Worm (Caenorhabditis elegans) whole organism, L1 larva: ENCODE measurements around the gene pkc-3.

Experiments used
- C04F5.9 ChIP-seq: sonication (generic microtip); optimal IDR thresholded peaks from 2 replicates; lab custom pipeline; 2016; ENCODE audit warnings: missing genetic modification characterization, missing compliant biosample characterization
- Y116A8C.19 ChIP-seq: sonication (generic microtip); optimal IDR thresholded peaks from 2 replicates; lab custom pipeline; 2016; ENCODE audit warnings: missing compliant biosample characterization, missing genetic modification characterization, borderline replicate concordance
- aha-1 ChIP-seq: fragments of 150-350 bp; optimal IDR thresholded peaks from 2 replicates; lab custom pipeline; 2014; ENCODE audit warnings: missing biosample characterization, missing genetic modification characterization
- alr-1 ChIP-seq: fragments of 200-800 bp; sonication (Bioruptor generic); optimal IDR thresholded peaks from 2 replicates; lab custom pipeline; 2018; ENCODE audit warnings: borderline replicate concordance, mild to moderate bottlenecking, missing genetic modification characterization, missing compliant biosample characterization
- aly-2 ChIP-seq: fragments of 150-350 bp; optimal IDR thresholded peaks from 2 replicates; lab custom pipeline; 2014; ENCODE audit warnings: missing biosample characterization, missing genetic modification characterization
- blmp-1 ChIP-seq: fragments of 150-350 bp; optimal IDR thresholded peaks from 2 replicates; lab custom pipeline; 2014; ENCODE audit warnings: missing biosample characterization, missing genetic modification characterization
- ceh-63 ChIP-seq: fragments of 200-800 bp; sonication (Bioruptor generic); optimal IDR thresholded peaks from 2 replicates; lab custom pipeline; 2018; ENCODE audit warnings: mild to moderate bottlenecking, missing genetic modification characterization, missing compliant biosample characterization
- ceh-8 ChIP-seq: fragments of 200-800 bp; sonication (Bioruptor generic); optimal IDR thresholded peaks from 2 replicates; lab custom pipeline; 2018; ENCODE audit warnings: mild to moderate bottlenecking, missing genetic modification characterization, moderate library complexity, missing compliant biosample characterization
- ceh-82 ChIP-seq, 3 experiments: fragments of 150-350 bp in 1 of 3; sonication (generic microtip) in 2 of 3; optimal IDR thresholded peaks; 2 replicates each; lab custom pipeline; 2014 to 2017; ENCODE audit warnings: missing biosample characterization in 3 of 3, missing genetic modification characterization in 3 of 3
- ces-1 ChIP-seq: fragments of 150-350 bp; optimal IDR thresholded peaks from 2 replicates; lab custom pipeline; 2014; ENCODE audit warnings: missing biosample characterization, missing genetic modification reagents, missing genetic modification characterization
- dpl-1 ChIP-seq, 3 experiments: fragments of 150-350 bp in 2 of 3; sonication (generic microtip) in 1 of 3; optimal IDR thresholded peaks; 2 replicates each; lab custom pipeline; 2014 to 2017; ENCODE audit warnings: missing biosample characterization in 3 of 3, missing genetic modification characterization in 3 of 3, missing genetic modification reagents in 3 of 3
- egl-13 ChIP-seq: sonication (generic microtip); optimal IDR thresholded peaks from 2 replicates; lab custom pipeline; 2016; ENCODE audit warnings: missing genotype, missing genetic modification reagents, missing genetic modification characterization, missing compliant biosample characterization
- elt-2 ChIP-seq: sonication (generic microtip); optimal IDR thresholded peaks from 2 replicates; lab custom pipeline; 2016; ENCODE audit warnings: missing genetic modification characterization, mild to moderate bottlenecking, inconsistent platforms, missing compliant biosample characterization, missing genetic modification reagents
- elt-3 ChIP-seq, 6 experiments: fragments of 150-350 bp in 1 of 6; sonication (generic microtip); optimal IDR thresholded peaks; 2 replicates each; lab custom pipeline; 2017 to 2018; ENCODE audit warnings: missing biosample characterization in 6 of 6, missing genetic modification characterization in 6 of 6, inconsistent platforms in 1 of 6
- ets-5 ChIP-seq: fragments of 200-800 bp; sonication (Bioruptor generic); IDR thresholded peaks from 2 replicates; pipeline ENCODE4 v1.3.6; 2022; ENCODE audit warnings: missing genetic modification characterization, missing compliant biosample characterization
- fkh-10 ChIP-seq: sonication (generic microtip); optimal IDR thresholded peaks from 2 replicates; lab custom pipeline; 2017; ENCODE audit warnings: missing biosample characterization, missing genetic modification reagents, missing genetic modification characterization
- fkh-4 ChIP-seq: sonication (generic microtip); optimal IDR thresholded peaks from 2 replicates; lab custom pipeline; 2016; ENCODE audit warnings: missing compliant biosample characterization, missing genetic modification characterization, borderline replicate concordance
- fkh-8 ChIP-seq: sonication (generic microtip); optimal IDR thresholded peaks from 2 replicates; lab custom pipeline; 2016; ENCODE audit warnings: mild to moderate bottlenecking, missing genetic modification characterization, missing compliant biosample characterization
- fos-1 ChIP-seq: fragments of 150-350 bp; optimal IDR thresholded peaks from 2 replicates; lab custom pipeline; 2014; ENCODE audit warnings: missing biosample characterization, missing genetic modification characterization
- hlh-17 ChIP-seq: fragments of 200-800 bp; sonication (Bioruptor generic); optimal IDR thresholded peaks from 2 replicates; lab custom pipeline; 2018; ENCODE audit warnings: missing genetic modification characterization, mild to moderate bottlenecking, missing compliant biosample characterization, moderate library complexity, borderline replicate concordance
- isw-1 ChIP-seq: fragments of 200-800 bp; sonication (Bioruptor generic); IDR thresholded peaks from 2 replicates; pipeline ENCODE4 v1.3.6; 2022; ENCODE audit warnings: missing genetic modification characterization, missing compliant biosample characterization
- jun-1 ChIP-seq: fragments of 150-350 bp; optimal IDR thresholded peaks from 2 replicates; lab custom pipeline; 2014; ENCODE audit warnings: missing biosample characterization, missing genetic modification reagents, missing genetic modification characterization
- lin-39 ChIP-seq: fragments of 150-350 bp; optimal IDR thresholded peaks from 2 replicates; lab custom pipeline; 2014; ENCODE audit warnings: missing biosample characterization, missing genetic modification reagents, missing genetic modification characterization
- mef-2 ChIP-seq: fragments of 150-350 bp; optimal IDR thresholded peaks from 2 replicates; lab custom pipeline; 2014; ENCODE audit warnings: missing biosample characterization, missing genetic modification characterization
- mep-1 ChIP-seq: fragments of 150-350 bp; optimal IDR thresholded peaks from 2 replicates; lab custom pipeline; 2014; ENCODE audit warnings: missing biosample characterization, missing genetic modification characterization
- nhr-11 ChIP-seq: fragments of 150-350 bp; optimal IDR thresholded peaks from 2 replicates; lab custom pipeline; 2014; ENCODE audit warnings: missing biosample characterization, missing genetic modification characterization
- nhr-19 ChIP-seq: fragments of 200-800 bp; sonication (Bioruptor generic); conservative IDR thresholded peaks from 2 replicates; pipeline ENCODE4 v1.3.6; 2022; ENCODE audit warnings: missing genetic modification characterization, missing compliant biosample characterization
- nhr-20 ChIP-seq: sonication (generic microtip); optimal IDR thresholded peaks from 2 replicates; lab custom pipeline; 2016; ENCODE audit warnings: mild to moderate bottlenecking, missing genetic modification characterization, missing compliant biosample characterization
- nhr-237 ChIP-seq: fragments of 150-350 bp; optimal IDR thresholded peaks from 2 replicates; lab custom pipeline; 2014; ENCODE audit warnings: missing biosample characterization, missing genetic modification characterization
- nhr-28 ChIP-seq: fragments of 150-350 bp; optimal IDR thresholded peaks from 2 replicates; lab custom pipeline; 2014; ENCODE audit warnings: missing biosample characterization, missing genetic modification characterization
- nhr-47 ChIP-seq: sonication (generic microtip); optimal IDR thresholded peaks from 2 replicates; lab custom pipeline; 2016; ENCODE audit warnings: mild to moderate bottlenecking, missing genetic modification characterization, moderate library complexity, missing compliant biosample characterization
- nhr-76 ChIP-seq: sonication (generic microtip); optimal IDR thresholded peaks from 2 replicates; lab custom pipeline; 2017; ENCODE audit warnings: missing biosample characterization, missing genetic modification characterization
- nhr-77 ChIP-seq: fragments of 150-350 bp; optimal IDR thresholded peaks from 2 replicates; lab custom pipeline; 2014; ENCODE audit warnings: missing biosample characterization, missing genetic modification characterization
- nhr-84 ChIP-seq: sonication (generic microtip); optimal IDR thresholded peaks from 2 replicates; lab custom pipeline; 2017; ENCODE audit warnings: missing biosample characterization, missing genetic modification characterization
- nhr-85 ChIP-seq: sonication (generic microtip); peaks from one replicate; lab custom pipeline; 2016; ENCODE audit warnings: missing genetic modification characterization, inconsistent platforms, missing compliant biosample characterization
- pag-3 ChIP-seq: sonication (generic microtip); optimal IDR thresholded peaks from 2 replicates; lab custom pipeline; 2017; ENCODE audit warnings: missing genetic modification characterization, mild to moderate bottlenecking, missing compliant biosample characterization, antibody characterized with exemption, borderline replicate concordance; ENCODE audit not compliant: insufficient read depth
- pax-3 ChIP-seq: fragments of 200-800 bp; sonication (Bioruptor generic); optimal IDR thresholded peaks from 2 replicates; lab custom pipeline; 2018; ENCODE audit warnings: mild to moderate bottlenecking, missing genetic modification characterization, moderate library complexity, missing compliant biosample characterization
- pqm-1 ChIP-seq: sonication (generic microtip); optimal IDR thresholded peaks from 3 replicates; lab custom pipeline; 2017; ENCODE audit warnings: missing biosample characterization, missing genetic modification characterization
- skn-1 ChIP-seq: fragments of 150-350 bp; optimal IDR thresholded peaks from 2 replicates; lab custom pipeline; 2014; ENCODE audit warnings: missing biosample characterization, missing genetic modification characterization
- snu-23 ChIP-seq: sonication (generic microtip); optimal IDR thresholded peaks from 2 replicates; lab custom pipeline; 2016; ENCODE audit warnings: missing genetic modification characterization, missing compliant biosample characterization
- sox-4 ChIP-seq: sonication (generic microtip); optimal IDR thresholded peaks from 2 replicates; lab custom pipeline; 2016; ENCODE audit warnings: missing genetic modification characterization, missing compliant biosample characterization
- sptf-1 ChIP-seq: fragments of 150-350 bp; optimal IDR thresholded peaks from 2 replicates; lab custom pipeline; 2014; ENCODE audit warnings: missing biosample characterization, missing genetic modification characterization
- sup-37 ChIP-seq: fragments of 200-800 bp; sonication (Bioruptor generic); optimal IDR thresholded peaks from 2 replicates; lab custom pipeline; 2018; ENCODE audit warnings: mild to moderate bottlenecking, missing genetic modification characterization, missing compliant biosample characterization
- tbx-2 ChIP-seq: sonication (generic microtip); optimal IDR thresholded peaks from 2 replicates; lab custom pipeline; 2016; ENCODE audit warnings: missing genetic modification characterization, missing compliant biosample characterization
- unc-130 ChIP-seq: fragments of 150-350 bp; optimal IDR thresholded peaks from 2 replicates; lab custom pipeline; 2017; ENCODE audit warnings: missing biosample characterization, missing genetic modification characterization, inconsistent platforms
- unc-30 ChIP-seq: sonication (generic microtip); optimal IDR thresholded peaks from 2 replicates; lab custom pipeline; 2017; ENCODE audit warnings: missing biosample characterization, missing genetic modification characterization
- unc-62 ChIP-seq: fragments of 150-350 bp; optimal IDR thresholded peaks from 2 replicates; lab custom pipeline; 2014; ENCODE audit warnings: missing biosample characterization, missing genetic modification reagents, missing genetic modification characterization
- unc-86 ChIP-seq: sonication (generic microtip); optimal IDR thresholded peaks from 2 replicates; lab custom pipeline; 2016; ENCODE audit warnings: missing genetic modification characterization, missing compliant biosample characterization
- unc-98 ChIP-seq: fragments of 200-800 bp; sonication (Bioruptor generic); IDR thresholded peaks from 2 replicates; pipeline ENCODE4 v1.3.6; 2022; ENCODE audit warnings: missing genetic modification characterization, missing compliant biosample characterization
- xbp-1 ChIP-seq: sonication (generic microtip); optimal IDR thresholded peaks from 2 replicates; lab custom pipeline; 2016; ENCODE audit warnings: missing genetic modification characterization, missing compliant biosample characterization

pkc-3 gene

ce11 chrII:5379614-5380077 lies at the start of gene pkc-3 (continued):
- TF ChIP-seq nhr-76 (tag; lab: Kevin White, UChicago) (no peak), C04F5.9 (no peak), elt-3 (tag; optimal IDR thresholded peaks at IDR 0.05; lab: Kevin White, UChicago) (peak in 3 of 6 experiments; percentile 6 to 74 (median 66)), mef-2 (tag; lab: Kevin White, UChicago) (no peak), nhr-11 (tag; lab: Kevin White, UChicago) (no peak), unc-30 (no peak), blmp-1 (tag; lab: Kevin White, UChicago) (peak; percentile 84), fkh-10 (GFP tag; lab: Kevin White, UChicago) (no peak), mep-1 (peak; percentile 70), unc-98 (GFP tag; lab: Robert Waterston, UW) (no peak), snu-23 (GFP tag; lab: Kevin White, UChicago) (peak; percentile 80), sptf-1 (tag; lab: Kevin White, UChicago) (no peak), lin-39 (tag; lab: Kevin White, UChicago) (no peak), unc-86 (tag; lab: Kevin White, UChicago) (no peak), pag-3 (tag; lab: Kevin White, UChicago) (no peak), Y116A8C.19 (tag; lab: Kevin White, UChicago) (no peak), dpl-1 (GFP tag; optimal IDR thresholded peaks at IDR 0.05; lab: Kevin White, UChicago) (peak in 2 of 3 experiments; percentile 47 to 50), tbx-2 (tag; lab: Kevin White, UChicago) (peak; percentile 32), pax-3 (tag; lab: Kevin White, UChicago) (no peak), ceh-63 (GFP tag; lab: Kevin White, UChicago) (no peak), nhr-28 (tag; lab: Kevin White, UChicago) (no peak), nhr-84 (no peak), fkh-4 (tag; lab: Kevin White, UChicago) (no peak), pqm-1 (tag; lab: Kevin White, UChicago) (no peak), unc-130 (no peak), xbp-1 (tag; lab: Kevin White, UChicago) (peak; percentile 30), egl-13 (tag; lab: Kevin White, UChicago) (no peak), alr-1 (no peak), isw-1 (no peak), nhr-47 (tag; lab: Kevin White, UChicago) (peak; percentile 37), nhr-20 (tag; lab: Kevin White, UChicago) (peak; percentile 81)

DNA sequence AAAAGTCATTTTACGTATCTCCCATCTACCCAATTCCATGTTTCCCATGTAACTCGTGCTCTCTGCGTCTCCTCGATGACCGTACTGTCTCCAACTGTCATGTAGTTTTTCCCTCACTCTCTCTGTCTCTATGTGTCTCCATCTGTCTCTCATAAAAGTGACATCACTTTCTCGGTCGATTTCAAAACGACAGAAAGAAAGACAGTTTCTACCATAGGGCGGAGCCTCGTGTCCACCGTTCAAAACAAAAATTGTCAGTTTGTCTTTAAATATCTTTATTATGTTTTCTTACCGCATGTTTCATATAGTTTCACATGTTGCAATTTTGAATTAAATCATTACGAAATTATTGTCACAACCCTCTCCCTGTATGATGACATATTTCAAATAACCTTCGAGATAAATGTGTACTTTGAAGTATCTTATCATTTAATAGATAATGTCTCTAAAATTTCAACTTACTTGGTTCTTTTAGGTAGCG lies 49.6 kb upstream of the pkc-3 start:
- TF ChIP-seq aly-2 (tag; lab: Kevin White, UChicago) (no peak), unc-62 (no peak), ceh-8 (GFP tag; lab: Kevin White, UChicago) (no peak), ceh-63 (GFP tag; lab: Kevin White, UChicago) (no peak), aha-1 (tag; lab: Kevin White, UChicago) (no peak), ceh-82 (tag; optimal IDR thresholded peaks at IDR 0.05; lab: Kevin White, UChicago) (peak in 2 of 3 experiments; percentile 40 to 55), fos-1 (peak; percentile 82), pag-3 (tag; lab: Kevin White, UChicago) (no peak), fkh-10 (GFP tag; lab: Kevin White, UChicago) (no peak), egl-13 (tag; lab: Kevin White, UChicago) (peak; percentile 67), nhr-85 (tag; lab: Kevin White, UChicago) (peak; percentile 100), sup-37 (peak; percentile 15), dpl-1 (GFP tag; optimal IDR thresholded peaks at IDR 0.05; lab: Kevin White, UChicago) (peak; percentile 49 to 59 (median 51)), ces-1 (GFP tag; lab: Kevin White, UChicago) (no peak), nhr-19 (GFP tag; lab: Robert Waterston, UW) (peak; percentile 82), jun-1 (peak; percentile 83), pqm-1 (tag; lab: Kevin White, UChicago) (no peak), fkh-8 (peak; percentile 49), nhr-77 (tag; lab: Kevin White, UChicago) (peak; percentile 89), C04F5.9 (peak; percentile 36), ets-5 (GFP tag; lab: Robert Waterston, UW) (no peak), nhr-237 (tag; lab: Kevin White, UChicago) (peak; percentile 75), nhr-20 (tag; lab: Kevin White, UChicago) (peak; percentile 95), skn-1 (tag; lab: Kevin White, UChicago) (peak; percentile 78), sox-4 (tag; lab: Kevin White, UChicago) (no peak), isw-1 (peak; percentile 36; the same call in 1 of the 2 replicates), elt-2 (tag; lab: Kevin White, UChicago) (peak; percentile 89), pax-3 (tag; lab: Kevin White, UChicago) (peak; percentile 56), hlh-17 (no peak)
